Worm (Caenorhabditis elegans) whole organism, late embryonic: ENCODE data around the gene ZK593.2.

Experiments used
- C08G9.2 ChIP-seq: sonication (generic microtip); optimal IDR thresholded peaks from 2 replicates; lab custom pipeline; 2016; ENCODE audit warnings: mild to moderate bottlenecking, missing genetic modification characterization, moderate library complexity, missing compliant biosample characterization
- F13H6.1 ChIP-seq: sonication (generic microtip); optimal IDR thresholded peaks from 2 replicates; lab custom pipeline; 2016; ENCODE audit warnings: missing genetic modification characterization, missing compliant biosample characterization
- T23F11.4 ChIP-seq: fragments of 200-800 bp; sonication (Bioruptor generic); optimal IDR thresholded peaks from 2 replicates; lab custom pipeline; 2018; ENCODE audit warnings: mild to moderate bottlenecking, missing genetic modification characterization, missing compliant biosample characterization
- ahr-1 ChIP-seq: sonication (generic microtip); optimal IDR thresholded peaks from 2 replicates; lab custom pipeline; 2016; ENCODE audit warnings: missing genetic modification characterization, missing compliant biosample characterization
- ceh-14 ChIP-seq: sonication (generic microtip); optimal IDR thresholded peaks from 2 replicates; lab custom pipeline; 2016; ENCODE audit warnings: missing genotype, missing genetic modification characterization, missing compliant biosample characterization
- ceh-30 ChIP-seq: fragments of 150-350 bp; optimal IDR thresholded peaks from 2 replicates; lab custom pipeline; 2014; ENCODE audit warnings: missing biosample characterization, missing genetic modification characterization
- ceh-34 ChIP-seq: sonication (generic microtip); optimal IDR thresholded peaks from 2 replicates; lab custom pipeline; 2016; ENCODE audit warnings: mild to moderate bottlenecking, missing genetic modification characterization, missing compliant biosample characterization
- ceh-45 ChIP-seq: fragments of 200-800 bp; sonication (Bioruptor generic); IDR thresholded peaks from 2 replicates; pipeline ENCODE4 v1.3.6; 2022; ENCODE audit warnings: missing genetic modification reagents, missing genetic modification characterization, missing compliant biosample characterization
- ceh-6 ChIP-seq: fragments of 200-800 bp; sonication (Bioruptor generic); optimal IDR thresholded peaks from 2 replicates; lab custom pipeline; 2018; ENCODE audit warnings: mild to moderate bottlenecking, missing genetic modification characterization, missing compliant biosample characterization
- dmd-4 ChIP-seq: sonication (generic microtip); optimal IDR thresholded peaks from 2 replicates; lab custom pipeline; 2016; ENCODE audit warnings: borderline replicate concordance, missing genetic modification characterization, missing compliant biosample characterization
- dve-1 ChIP-seq: sonication (generic microtip); optimal IDR thresholded peaks from 2 replicates; lab custom pipeline; 2017; ENCODE audit warnings: antibody characterized with exemption, mild to moderate bottlenecking, missing genetic modification characterization, missing compliant biosample characterization
- elt-2 ChIP-seq: sonication (generic microtip); optimal IDR thresholded peaks from 2 replicates; lab custom pipeline; 2016; ENCODE audit warnings: missing genetic modification reagents, missing genetic modification characterization, missing compliant biosample characterization
- ets-4 ChIP-seq: sonication (generic microtip); optimal IDR thresholded peaks from 2 replicates; lab custom pipeline; 2016; ENCODE audit warnings: missing genetic modification characterization, missing compliant biosample characterization
- eyg-1 ChIP-seq: sonication (generic microtip); optimal IDR thresholded peaks from 2 replicates; lab custom pipeline; 2016; ENCODE audit warnings: missing genotype, missing genetic modification characterization, missing compliant biosample characterization
- fkh-6 ChIP-seq: sonication (generic microtip); optimal IDR thresholded peaks from 2 replicates; lab custom pipeline; 2016; ENCODE audit warnings: missing genetic modification characterization, missing compliant biosample characterization
- hlh-15 ChIP-seq: sonication (generic microtip); optimal IDR thresholded peaks from 2 replicates; lab custom pipeline; 2016; ENCODE audit warnings: missing genetic modification characterization, missing compliant biosample characterization
- hlh-30 ChIP-seq: sonication (generic microtip); optimal IDR thresholded peaks from 2 replicates; lab custom pipeline; 2017; ENCODE audit warnings: antibody characterized with exemption, missing genetic modification characterization, missing compliant biosample characterization; ENCODE audit not compliant: insufficient read depth
- hlh-6 ChIP-seq: sonication (generic microtip); optimal IDR thresholded peaks from 2 replicates; lab custom pipeline; 2016; ENCODE audit warnings: missing genotype, missing genetic modification characterization, missing compliant biosample characterization
- lin-11 ChIP-seq: fragments of 200-800 bp; sonication (Bioruptor generic); optimal IDR thresholded peaks from 2 replicates; lab custom pipeline; 2018; ENCODE audit warnings: mild to moderate bottlenecking, missing genetic modification characterization, missing compliant biosample characterization
- madf-2 ChIP-seq: sonication (generic microtip); optimal IDR thresholded peaks from 2 replicates; lab custom pipeline; 2017; ENCODE audit warnings: missing genetic modification characterization, missing compliant biosample characterization
- mec-3 ChIP-seq: sonication (generic microtip); optimal IDR thresholded peaks from 2 replicates; lab custom pipeline; 2016; ENCODE audit warnings: borderline replicate concordance, missing genetic modification characterization, missing compliant biosample characterization
- nfya-1 ChIP-seq: sonication (generic microtip); optimal IDR thresholded peaks from 2 replicates; lab custom pipeline; 2017; ENCODE audit warnings: missing genetic modification characterization, mild to moderate bottlenecking, missing compliant biosample characterization, antibody characterized with exemption, moderate library complexity
- odd-2 ChIP-seq: sonication (generic microtip); optimal IDR thresholded peaks from 2 replicates; lab custom pipeline; 2017; ENCODE audit warnings: antibody characterized with exemption, mild to moderate bottlenecking, missing genetic modification characterization, missing compliant biosample characterization
- pag-3 ChIP-seq: sonication (generic microtip); optimal IDR thresholded peaks from 2 replicates; lab custom pipeline; 2016; ENCODE audit warnings: missing compliant biosample characterization, missing genetic modification characterization, borderline replicate concordance
- pax-1 ChIP-seq: fragments of 150-350 bp; optimal IDR thresholded peaks from 2 replicates; lab custom pipeline; 2014; ENCODE audit warnings: missing biosample characterization, missing genetic modification characterization
- pha-2 ChIP-seq: sonication (generic microtip); optimal IDR thresholded peaks from 2 replicates; lab custom pipeline; 2017; ENCODE audit warnings: mild to moderate bottlenecking, missing genetic modification characterization, missing compliant biosample characterization
- pqm-1 ChIP-seq: sonication (generic microtip); optimal IDR thresholded peaks from 2 replicates; lab custom pipeline; 2016; ENCODE audit warnings: missing genetic modification characterization, missing compliant biosample characterization
- pros-1 ChIP-seq: fragments of 150-350 bp; optimal IDR thresholded peaks from 2 replicates; lab custom pipeline; 2014; ENCODE audit warnings: missing biosample characterization, missing genetic modification reagents, missing genetic modification characterization
- sox-2 ChIP-seq: fragments of 200-800 bp; sonication (Bioruptor generic); IDR thresholded peaks from 2 replicates; pipeline ENCODE4 v1.3.6; 2022; ENCODE audit warnings: missing genetic modification reagents, missing genetic modification characterization, missing compliant biosample characterization
- sox-4 ChIP-seq: sonication (generic microtip); optimal IDR thresholded peaks from 2 replicates; lab custom pipeline; 2017; ENCODE audit warnings: mild to moderate bottlenecking, missing genetic modification characterization, inconsistent platforms, missing compliant biosample characterization
- tbx-2 ChIP-seq: sonication (generic microtip); optimal IDR thresholded peaks from 2 replicates; lab custom pipeline; 2016; ENCODE audit warnings: missing genetic modification characterization, missing compliant biosample characterization
- ttx-3 ChIP-seq: sonication (generic microtip); optimal IDR thresholded peaks from 2 replicates; lab custom pipeline; 2016; ENCODE audit warnings: missing genetic modification reagents, missing genetic modification characterization, missing compliant biosample characterization
- unc-42 ChIP-seq: sonication (generic microtip); optimal IDR thresholded peaks from 2 replicates; lab custom pipeline; 2016; ENCODE audit warnings: missing genotype, missing genetic modification characterization, missing compliant biosample characterization
- zip-5 ChIP-seq: sonication (generic microtip); optimal IDR thresholded peaks from 2 replicates; lab custom pipeline; 2016; ENCODE audit warnings: missing genetic modification characterization, missing compliant biosample characterization
- ztf-16 ChIP-seq: sonication (generic microtip); optimal IDR thresholded peaks from 2 replicates; lab custom pipeline; 2017; ENCODE audit warnings: missing genetic modification characterization, missing compliant biosample characterization

The ZK593.2 gene

ce11 chrIV:10869642-10870041 lies 43.5 kb upstream of the ZK593.2 start:
- TF ChIP-seq ceh-14 (tag; lab: Kevin White, UChicago) (no peak), tbx-2 (tag; lab: Kevin White, UChicago) (no peak), T23F11.4 (no peak), pax-1 (tag; lab: Kevin White, UChicago) (no peak), pqm-1 (tag; lab: Kevin White, UChicago) (no peak), ceh-34 (tag; lab: Kevin White, UChicago) (peak; percentile 79), sox-2 (GFP tag; lab: Robert Waterston, UW) (no peak), C08G9.2 (tag; lab: Kevin White, UChicago) (no peak), F13H6.1 (tag; lab: Kevin White, UChicago) (no peak), pha-2 (tag; lab: Kevin White, UChicago) (peak; percentile 5), fkh-6 (tag; lab: Kevin White, UChicago) (no peak), pag-3 (no peak), ceh-45 (GFP tag; lab: Robert Waterston, UW) (no peak)

- no peak for TF ChIP-seq ztf-16 (tag; lab: Kevin White, UChicago)
- peak; percentile 70 for TF ChIP-seq unc-42
- no peak for TF ChIP-seq pag-3
Measured at ce11 chrIV:10870158-10870557, 43.0 kb upstream of the ZK593.2 start.

- no peak for TF ChIP-seq ets-4
- TF ChIP-seq ceh-30 (tag; lab: Kevin White, UChicago), result no peak
Measured at ce11 chrIV:10874527-10874926, 38.7 kb upstream of the ZK593.2 start, which contains the start of gene F13E9.12. TSS of gene F13E9.12 (minus strand) at chrIV:10874627.

- TF ChIP-seq elt-2 (tag; lab: Kevin White, UChicago) (no peak), madf-2 (tag; lab: Kevin White, UChicago) (no peak), ttx-3 (no peak), dve-1 (tag; lab: Kevin White, UChicago) (no peak), pha-2 (tag; lab: Kevin White, UChicago) (no peak), sox-4 (tag; lab: Kevin White, UChicago) (no peak), hlh-15 (tag; lab: Kevin White, UChicago) (no peak), dmd-4 (no peak), unc-42 (no peak), odd-2 (tag; lab: Kevin White, UChicago) (no peak), sox-2 (GFP tag; lab: Robert Waterston, UW) (no peak), C08G9.2 (tag; lab: Kevin White, UChicago) (no peak), ceh-6 (GFP tag; lab: Kevin White, UChicago) (no peak), mec-3 (no peak), zip-5 (tag; lab: Kevin White, UChicago) (no peak), ahr-1 (tag; lab: Kevin White, UChicago) (no peak), lin-11 (no peak)
Measured at ce11 chrIV:10876844-10877243, 36.3 kb upstream of the ZK593.2 start, which contains the start of gene fipr-14. TSS of gene fipr-14 (plus strand) at chrIV:10877144.

ce11 chrIV:10879542-10879941 lies 33.6 kb upstream of the ZK593.2 start, which contains the start of gene sdz-13:
TSS of gene sdz-13 (minus strand) at chrIV:10879642.
- TF ChIP-seq nfya-1 (tag; lab: Kevin White, UChicago), result no peak
- TF ChIP-seq eyg-1 (tag; lab: Kevin White, UChicago), result no peak
- no peak for TF ChIP-seq sox-4 (tag; lab: Kevin White, UChicago)
- TF ChIP-seq hlh-30 (tag; lab: Kevin White, UChicago), result no peak
- no peak for TF ChIP-seq odd-2 (tag; lab: Kevin White, UChicago)
- no peak for TF ChIP-seq pax-1 (tag; lab: Kevin White, UChicago)
- no peak for TF ChIP-seq F13H6.1 (tag; lab: Kevin White, UChicago)
- TF ChIP-seq ceh-30 (tag; lab: Kevin White, UChicago), result no peak
- no peak for TF ChIP-seq zip-5 (tag; lab: Kevin White, UChicago)
- TF ChIP-seq hlh-15 (tag; lab: Kevin White, UChicago), result no peak
- TF ChIP-seq hlh-6 (tag; lab: Kevin White, UChicago), result no peak
- TF ChIP-seq T23F11.4, result no peak
- no peak for TF ChIP-seq ceh-45 (GFP tag; lab: Robert Waterston, UW)
- TF ChIP-seq pros-1 (tag; lab: Kevin White, UChicago), result no peak
- TF ChIP-seq mec-3, result no peak
